Fruit fly (Drosophila melanogaster) whole organism, wandering third instar larva: Measurements from ENCODE around the gene CG9541.
A peak's percentile ranks its signal among the peaks of the same experiment; 100 is the strongest.

Experiments
- Abd-B ChIP-seq: fragments of >200 bp; optimal IDR thresholded peaks from 2 replicates; lab custom pipeline; 2017; ENCODE audit warnings: missing biosample characterization, missing genetic modification characterization
- CG32264 ChIP-seq: fragments of 200-800 bp; sonication (Bioruptor generic); optimal IDR thresholded peaks from 2 replicates; lab custom pipeline; 2016; ENCODE audit warnings: missing biosample characterization, missing genetic modification characterization
- CG9705 ChIP-seq: fragments of 200-800 bp; sonication (Bioruptor generic); optimal IDR thresholded peaks from 2 replicates; lab custom pipeline; 2018; ENCODE audit warnings: missing biosample characterization, mild to moderate bottlenecking, missing genetic modification characterization
- CrebA ChIP-seq: fragments of 200-800 bp; sonication (Bioruptor generic); optimal IDR thresholded peaks from 2 replicates; lab custom pipeline; 2016; ENCODE audit warnings: missing biosample characterization, mild to moderate bottlenecking, missing genetic modification characterization, borderline replicate concordance
- Dfd ChIP-seq: fragments of >200 bp; optimal IDR thresholded peaks from 2 replicates; lab custom pipeline; 2017; ENCODE audit warnings: missing biosample characterization, missing genetic modification characterization
- Dif ChIP-seq: fragments of 200-275, 200-300 bp; sonication (Bioruptor generic); optimal IDR thresholded peaks from 2 replicates; lab custom pipeline; 2018; ENCODE audit warnings: missing biosample characterization, missing genetic modification characterization; ENCODE audit not compliant: partially characterized antibody
- GATAd ChIP-seq: sonication (Bioruptor generic); optimal IDR thresholded peaks from 2 replicates; lab custom pipeline; 2016; ENCODE audit warnings: missing biosample characterization, missing genetic modification characterization
- HLH106 ChIP-seq: fragments of 200-800 bp; optimal IDR thresholded peaks from 3 replicates; lab custom pipeline; 2019; ENCODE audit warnings: missing biosample characterization, mild to moderate bottlenecking, missing genetic modification characterization, moderate library complexity
- Hnf4 ChIP-seq: fragments of 200-800 bp; sonication (Bioruptor generic); optimal IDR thresholded peaks from 2 replicates; lab custom pipeline; 2016; ENCODE audit warnings: missing biosample characterization, mild to moderate bottlenecking, missing genetic modification characterization
- Hr78 ChIP-seq: fragments of >200 bp; optimal IDR thresholded peaks from 2 replicates; lab custom pipeline; 2017; ENCODE audit warnings: missing biosample characterization, missing genetic modification characterization
- Hr83 ChIP-seq: fragments of 200-300 bp; sonication (Bioruptor generic); optimal IDR thresholded peaks from 2 replicates; lab custom pipeline; 2016; ENCODE audit warnings: missing biosample characterization, mild to moderate bottlenecking, missing genetic modification characterization, moderate library complexity; ENCODE audit not compliant: poor library complexity, severe bottlenecking
- Jra ChIP-seq: sonication (Bioruptor generic); optimal IDR thresholded peaks from 2 replicates; lab custom pipeline; 2016; ENCODE audit warnings: missing biosample characterization, missing genetic modification characterization
- Mio ChIP-seq: sonication (Bioruptor generic); optimal IDR thresholded peaks from 2 replicates; lab custom pipeline; 2016; ENCODE audit warnings: missing biosample characterization, missing genetic modification characterization
- Myc ChIP-seq: fragments of >200 bp; optimal IDR thresholded peaks from 2 replicates; lab custom pipeline; 2017
- N ChIP-seq: fragments of >200 bp; optimal IDR thresholded peaks from 2 replicates; lab custom pipeline; 2018; ENCODE audit warnings: missing biosample characterization, missing external identifiers, missing genetic modification characterization
- OdsH ChIP-seq: fragments of 200-800 bp; sonication (Bioruptor generic); optimal IDR thresholded peaks from 2 replicates; lab custom pipeline; 2016; ENCODE audit warnings: missing biosample characterization, mild to moderate bottlenecking, missing genetic modification characterization
- Rel ChIP-seq, 2 experiments: fragments of 200-800 bp; sonication (Bioruptor generic) in 1 of 2; optimal IDR thresholded peaks; 2 replicates in 1 of 2; 3 replicates in 1 of 2; lab custom pipeline; 2016 to 2019; ENCODE audit warnings: mild to moderate bottlenecking in 2 of 2, missing biosample characterization in 2 of 2, missing genetic modification characterization in 2 of 2, moderate library complexity in 1 of 2
- Sp1 ChIP-seq: fragments of 200-800 bp; sonication (Bioruptor generic); optimal IDR thresholded peaks from 3 replicates; lab custom pipeline; 2019; ENCODE audit warnings: missing biosample characterization, mild to moderate bottlenecking, missing genetic modification characterization, moderate library complexity
- Vsx2 ChIP-seq: fragments of 200-300, 225-300 bp; sonication (Bioruptor generic); optimal IDR thresholded peaks from 2 replicates; lab custom pipeline; 2018; ENCODE audit warnings: missing biosample characterization, missing genetic modification characterization; ENCODE audit not compliant: partially characterized antibody
- br ChIP-seq: fragments of 200-800 bp; sonication (Bioruptor generic); optimal IDR thresholded peaks from 2 replicates; lab custom pipeline; 2016; ENCODE audit warnings: missing biosample characterization, missing genetic modification characterization
- brk ChIP-seq: fragments of 200-800 bp; sonication (Bioruptor generic); optimal IDR thresholded peaks from 2 replicates; lab custom pipeline; 2016; ENCODE audit warnings: missing biosample characterization, mild to moderate bottlenecking, missing genetic modification characterization
- dl ChIP-seq, 2 experiments: fragments of 175-275, 200-275 bp in 1 of 2; fragments of 200-275 bp in 1 of 2; sonication (Bioruptor generic); optimal IDR thresholded peaks; lab custom pipeline; 2018; ENCODE audit warnings: mild to moderate bottlenecking in 2 of 2, missing biosample characterization in 2 of 2, missing genetic modification characterization in 2 of 2, moderate library complexity in 2 of 2; ENCODE audit not compliant: partially characterized antibody in 2 of 2, insufficient read depth in 1 of 2
- dmrt93B ChIP-seq: fragments of 200-800 bp; sonication (Bioruptor generic); optimal IDR thresholded peaks from 2 replicates; lab custom pipeline; 2018; ENCODE audit warnings: missing biosample characterization, mild to moderate bottlenecking, missing genetic modification characterization
- dsf ChIP-seq: sonication (Bioruptor generic); optimal IDR thresholded peaks from 2 replicates; lab custom pipeline; 2016; ENCODE audit warnings: missing biosample characterization, missing genetic modification characterization, borderline replicate concordance
- ey ChIP-seq: fragments of 200-800 bp; sonication (Bioruptor generic); optimal IDR thresholded peaks from 2 replicates; lab custom pipeline; 2016; ENCODE audit warnings: missing biosample characterization, missing genetic modification characterization
- foxo ChIP-seq, 2 experiments: fragments of 200-800 bp; sonication (Bioruptor generic); optimal IDR thresholded peaks; 2 replicates in 1 of 2; 3 replicates in 1 of 2; lab custom pipeline; 2016 to 2017; ENCODE audit warnings: missing biosample characterization in 2 of 2, missing genetic modification characterization in 2 of 2
- fru ChIP-seq: fragments of 200-800 bp; sonication (Bioruptor generic); optimal IDR thresholded peaks from 3 replicates; lab custom pipeline; 2016; ENCODE audit warnings: missing biosample characterization, mild to moderate bottlenecking, missing genetic modification characterization
- h ChIP-seq: fragments of 200-800 bp; sonication (Bioruptor generic); optimal IDR thresholded peaks from 3 replicates; lab custom pipeline; 2016; ENCODE audit warnings: missing biosample characterization, mild to moderate bottlenecking, missing genetic modification characterization
- jim ChIP-seq: fragments of 175-275, 200-325 bp; sonication (Bioruptor generic); optimal IDR thresholded peaks from 2 replicates; lab custom pipeline; 2016; ENCODE audit warnings: missing biosample characterization, mild to moderate bottlenecking, missing genetic modification characterization
- lola ChIP-seq: fragments of >200 bp; optimal IDR thresholded peaks from 2 replicates; lab custom pipeline; 2017; ENCODE audit warnings: missing biosample characterization, missing genetic modification characterization
- pan ChIP-seq: fragments of >200 bp; optimal IDR thresholded peaks from 2 replicates; lab custom pipeline; 2017
- psq ChIP-seq: fragments of 200-800 bp; sonication (Bioruptor generic); optimal IDR thresholded peaks from 3 replicates; lab custom pipeline; 2017; ENCODE audit warnings: missing biosample characterization, mild to moderate bottlenecking, missing genetic modification characterization, moderate library complexity
- rgr ChIP-seq: fragments of 200-800 bp; sonication (Bioruptor generic); optimal IDR thresholded peaks from 3 replicates; lab custom pipeline; 2016; ENCODE audit warnings: missing biosample characterization, mild to moderate bottlenecking, missing genetic modification characterization
- sage ChIP-seq: fragments of 200-800 bp; sonication (Bioruptor generic); optimal IDR thresholded peaks from 2 replicates; lab custom pipeline; 2016; ENCODE audit warnings: missing biosample characterization, mild to moderate bottlenecking, missing genetic modification characterization
- sv ChIP-seq: fragments of 200-800 bp; sonication (Bioruptor generic); optimal IDR thresholded peaks from 3 replicates; lab custom pipeline; 2016; ENCODE audit warnings: missing biosample characterization, missing genetic modification characterization
- tai ChIP-seq: sonication (Bioruptor generic); optimal IDR thresholded peaks from 2 replicates; lab custom pipeline; 2016; ENCODE audit warnings: missing biosample characterization, missing genetic modification characterization
- usp ChIP-seq: fragments of >200 bp; optimal IDR thresholded peaks from 2 replicates; lab custom pipeline; 2017; ENCODE audit warnings: missing biosample characterization, missing genetic modification characterization
- woc ChIP-seq: sonication (Bioruptor generic); optimal IDR thresholded peaks from 2 replicates; lab custom pipeline; 2016; ENCODE audit warnings: missing biosample characterization, mild to moderate bottlenecking, missing genetic modification characterization

Gene CG9541

DNA sequence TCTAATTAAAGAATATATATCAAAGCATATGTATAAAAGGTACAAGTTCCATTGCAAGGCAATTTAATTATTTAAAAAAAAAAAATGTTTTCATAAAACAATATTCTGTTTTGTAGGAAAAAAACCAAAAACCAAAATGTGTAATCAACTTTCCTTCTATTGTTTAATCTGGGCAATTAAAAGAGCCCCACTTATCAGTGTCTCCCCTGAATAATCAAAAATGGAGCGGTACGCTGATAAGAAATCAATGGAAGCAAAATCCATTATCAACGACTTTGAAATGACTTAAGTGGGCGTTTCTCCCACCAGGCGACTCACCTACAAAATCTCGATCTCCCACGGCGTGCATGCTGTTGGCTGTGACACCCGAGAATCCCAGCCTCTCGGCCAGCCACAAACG lies 34.5 kb downstream of the CG9541 start:
- TF ChIP-seq rgr (GFP tag; lab: Kevin White, UChicago) (peak; percentile 30), sv (no peak), Rel (GFP tag; optimal IDR thresholded peaks at IDR 0.05; lab: Kevin White, UChicago) (no peak), Rel (tag; optimal IDR thresholded peaks at IDR 0.05; lab: Kevin White, UChicago) (peak; percentile 60)
- TF ChIP-seq, all 38 proteins: peak for 2

DNA sequence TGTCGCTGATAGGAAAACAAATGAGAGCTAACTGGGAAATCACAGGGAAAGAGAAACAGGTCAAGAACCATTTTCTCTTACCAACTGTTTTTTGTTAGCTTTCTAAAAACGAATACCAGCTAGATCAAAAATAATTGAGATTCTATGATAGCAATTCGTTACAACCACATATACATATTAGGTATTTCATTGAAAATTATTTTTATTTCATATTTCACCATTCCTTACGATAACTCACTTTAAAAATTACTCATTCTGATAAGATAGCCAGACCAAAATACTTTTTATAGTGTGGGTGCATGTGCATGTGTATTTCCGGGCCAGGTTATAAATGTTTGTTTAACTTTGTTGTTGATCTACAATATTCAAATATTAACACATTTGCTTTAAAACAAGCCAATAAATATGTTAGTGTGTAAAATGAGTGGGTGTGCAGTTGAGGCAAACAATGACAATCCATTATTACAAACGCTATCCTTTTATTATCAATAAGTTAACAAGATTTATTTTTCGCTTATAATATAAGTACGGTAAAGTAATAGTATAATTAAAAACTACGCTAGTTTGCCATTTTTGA lies 37.3 kb downstream of the CG9541 start:
- TF ChIP-seq tai (GFP tag; lab: Kevin White, UChicago) (peak; percentile 25), Rel (GFP tag; optimal IDR thresholded peaks at IDR 0.05; lab: Kevin White, UChicago) (no peak), Rel (tag; optimal IDR thresholded peaks at IDR 0.05; lab: Kevin White, UChicago) (peak; percentile 73), pan (no peak), CG9705 (GFP tag; lab: Kevin White, UChicago) (no peak)

DNA sequence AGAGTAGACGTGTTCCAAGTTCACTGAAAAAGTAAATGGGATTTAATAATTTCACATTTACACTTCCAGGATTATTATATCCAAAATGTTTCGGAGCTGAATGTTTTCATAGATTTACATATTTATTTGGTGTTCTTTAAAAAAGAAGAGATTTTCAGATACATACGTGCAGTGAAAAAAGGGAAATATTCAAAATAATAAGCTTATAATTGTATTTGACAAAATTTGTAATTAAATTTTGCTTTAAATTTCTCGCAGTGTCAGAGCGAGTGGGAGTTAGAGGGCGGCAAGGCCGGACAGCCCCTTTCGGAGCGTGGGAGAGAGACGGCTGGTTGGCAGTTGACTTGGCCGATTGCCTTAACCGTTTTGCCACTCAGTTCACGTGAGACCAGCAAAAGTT lies 38.2 kb downstream of the CG9541 start, which contains the start of gene Tsp29Fb:
Gene Tsp29Fb (plus strand): TSS at position 388 of the 400 bp plus-strand sequence.
- TF ChIP-seq fru (GFP tag; lab: Kevin White, UChicago) = peak; percentile 82
- peak; percentile 84 for TF ChIP-seq OdsH (GFP tag; lab: Kevin White, UChicago)
- TF ChIP-seq Jra (GFP tag; lab: Kevin White, UChicago) = peak; percentile 28
- TF ChIP-seq woc (GFP tag; lab: Kevin White, UChicago) = peak; percentile 60
- no peak for TF ChIP-seq usp (GFP tag; lab: Kevin White, UChicago)
- no peak for TF ChIP-seq sage (GFP tag; lab: Kevin White, UChicago)
- TF ChIP-seq HLH106 (tag; lab: Kevin White, UChicago) = peak; percentile 88
- TF ChIP-seq Hnf4 = peak; percentile 55
- TF ChIP-seq Hr83 (GFP tag; lab: Kevin White, UChicago) = no peak
- no peak for TF ChIP-seq jim (GFP tag; lab: Kevin White, UChicago)
- TF ChIP-seq lola = no peak
- peak; percentile 52 for TF ChIP-seq Dif (GFP tag; lab: Kevin White, UChicago)
- peak; percentile 79 for TF ChIP-seq rgr (GFP tag; lab: Kevin White, UChicago)
- TF ChIP-seq CrebA (GFP tag; lab: Kevin White, UChicago) = no peak
- no peak for TF ChIP-seq Myc (lab: Kevin White, UChicago)
- no peak for TF ChIP-seq dsf (GFP tag; lab: Kevin White, UChicago)
- TF ChIP-seq Rel (GFP tag; optimal IDR thresholded peaks at IDR 0.05; lab: Kevin White, UChicago) = no peak
- TF ChIP-seq Rel (tag; optimal IDR thresholded peaks at IDR 0.05; lab: Kevin White, UChicago) = peak; percentile 55
- peak; percentile 52 for TF ChIP-seq dmrt93B
- no peak for TF ChIP-seq Dfd (GFP tag; lab: Kevin White, UChicago)
- peak; percentile 67 for TF ChIP-seq brk (GFP tag; lab: Kevin White, UChicago)
- peak; percentile 87 for TF ChIP-seq Sp1 (GFP tag; lab: Kevin White, UChicago)
- TF ChIP-seq br (GFP tag; lab: Kevin White, UChicago) = peak; percentile 78
- TF ChIP-seq Vsx2 (GFP tag; lab: Kevin White, UChicago) = peak; percentile 24
- TF ChIP-seq GATAd (GFP tag; lab: Kevin White, UChicago) = no peak
- peak; percentile 87 for TF ChIP-seq h
- TF ChIP-seq dl (GFP tag; optimal IDR thresholded peaks at IDR 0.05; lab: Kevin White, UChicago; ENCODE audit: insufficient read depth in 1 of 2, partially characterized antibody in 2 of 2) = no peak
- TF ChIP-seq foxo (GFP tag; optimal IDR thresholded peaks at IDR 0.05; lab: Kevin White, UChicago) = peak in 1 of 2 experiments; percentile 87
- peak; percentile 64 for TF ChIP-seq psq (GFP tag; lab: Kevin White, UChicago)
- TF ChIP-seq CG9705 (GFP tag; lab: Kevin White, UChicago) = peak; percentile 63
- TF ChIP-seq ey (GFP tag; lab: Kevin White, UChicago) = peak; percentile 80
- no peak for TF ChIP-seq Hr78 (GFP tag; lab: Kevin White, UChicago)
- TF ChIP-seq pan = no peak
- no peak for TF ChIP-seq Mio (GFP tag; lab: Kevin White, UChicago)
- no peak for TF ChIP-seq N (GFP tag; lab: Kevin White, UChicago)
- TF ChIP-seq sv = peak; percentile 58
- TF ChIP-seq CG32264 = peak; percentile 24
- TF ChIP-seq Abd-B (GFP tag; lab: Kevin White, UChicago) = no peak
- peak; percentile 39 for TF ChIP-seq tai (GFP tag; lab: Kevin White, UChicago)
